Worm (Caenorhabditis elegans) whole organism, early embryonic: ENCODE measurements around the gene srx-134.

ENCODE experiments used
- B0310.2 ChIP-seq: sonication (generic microtip); optimal IDR thresholded peaks from 2 replicates; lab custom pipeline; 2016; ENCODE audit warnings: mild to moderate bottlenecking, missing genetic modification characterization, missing compliant biosample characterization
- ama-1 ChIP-seq: fragments of 150-350 bp; optimal IDR thresholded peaks from 2 replicates; lab custom pipeline; 2014
- ceh-36 ChIP-seq: sonication (generic microtip); optimal IDR thresholded peaks from 2 replicates; lab custom pipeline; 2016; ENCODE audit warnings: missing genetic modification characterization, inconsistent platforms, missing compliant biosample characterization
- flt-1 ChIP-seq: fragments of 200-800 bp; sonication (Bioruptor generic); IDR thresholded peaks from 2 replicates; pipeline ENCODE4 v1.3.6; 2022; ENCODE audit warnings: missing genetic modification characterization, missing compliant biosample characterization
- hmg-4 ChIP-seq: fragments of 200-800 bp; sonication (Bioruptor generic); optimal IDR thresholded peaks from 2 replicates; lab custom pipeline; 2018; ENCODE audit warnings: mild to moderate bottlenecking, missing genetic modification characterization, missing compliant biosample characterization
- scrt-1 ChIP-seq: fragments of 200-800 bp; sonication (Bioruptor generic); IDR thresholded peaks from 2 replicates; pipeline ENCODE4 v1.3.6; 2022; ENCODE audit warnings: missing genetic modification characterization, missing compliant biosample characterization
- tra-4 ChIP-seq: sonication (generic microtip); optimal IDR thresholded peaks from 2 replicates; lab custom pipeline; 2017; ENCODE audit warnings: missing genetic modification characterization, missing compliant biosample characterization

DNA sequence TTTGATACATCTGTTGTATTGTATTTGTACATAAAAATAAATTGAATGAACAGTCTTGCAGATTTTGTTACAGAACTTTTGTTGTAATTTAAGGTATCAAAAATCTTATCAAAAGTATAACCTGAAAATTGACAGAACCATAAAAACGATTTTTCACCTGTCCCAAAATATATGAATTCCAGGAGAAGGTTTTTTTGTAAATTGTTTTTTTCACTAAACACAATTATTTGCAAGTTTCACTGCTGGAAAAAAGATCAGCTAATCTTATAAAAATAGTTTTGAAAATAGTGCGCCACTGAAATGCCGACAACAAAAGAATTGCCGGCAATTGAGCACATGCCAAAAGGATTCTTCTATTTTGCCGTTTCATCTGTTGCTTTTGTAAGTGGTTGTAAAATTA lies 13.1 kb downstream of the srx-134 start, which contains the start of gene srx-130:
- TF ChIP-seq ama-1, result no peak
- TF ChIP-seq flt-1 (GFP tag; lab: Robert Waterston, UW), result no peak
- no peak for TF ChIP-seq B0310.2 (tag; lab: Kevin White, UChicago)
- TF ChIP-seq hmg-4 (GFP tag; lab: Kevin White, UChicago), result no peak
- TF ChIP-seq scrt-1 (GFP tag; lab: Robert Waterston, UW), result no peak
- TF ChIP-seq ceh-36, result no peak
- TF ChIP-seq tra-4 (tag; lab: Kevin White, UChicago), result no peak
